Fruit fly (Drosophila melanogaster) whole organism, embryonic: ENCODE measurements around the gene Dad1.

ENCODE experiments used
- B-H2 ChIP-seq: fragments of 200-800 bp; sonication (Bioruptor generic); optimal IDR thresholded peaks from 2 replicates; lab custom pipeline; 2018; ENCODE audit warnings: missing biosample characterization, mild to moderate bottlenecking, missing genetic modification characterization
- CG18262 ChIP-seq: fragments of 200-800 bp; optimal IDR thresholded peaks from 3 replicates; lab custom pipeline; 2019; ENCODE audit warnings: missing biosample characterization, mild to moderate bottlenecking, missing genetic modification characterization, moderate library complexity
- CG3065 ChIP-seq: fragments of 200-800 bp; sonication (Bioruptor generic); optimal IDR thresholded peaks from 2 replicates; lab custom pipeline; 2016; ENCODE audit warnings: missing biosample characterization, missing genetic modification characterization
- CG42726 ChIP-seq: fragments of 200-800 bp; sonication (Bioruptor generic); IDR thresholded peaks from 2 replicates; pipeline ENCODE4 v1.3.6; 2022; ENCODE audit warnings: missing biosample characterization, missing genetic modification characterization; ENCODE audit not compliant: partially characterized antibody
- Drgx ChIP-seq: fragments of 200-800 bp; sonication (Bioruptor generic); IDR thresholded peaks from 2 replicates; pipeline ENCODE4 v1.3.6; 2022; ENCODE audit warnings: missing biosample characterization, missing genetic modification characterization
- H15 ChIP-seq: fragments of 200-800 bp; sonication (Bioruptor generic); IDR thresholded peaks from 3 replicates; pipeline ENCODE4 v1.3.6; 2022; ENCODE audit warnings: missing biosample characterization, missing genetic modification characterization
- Sox102F ChIP-seq: fragments of 200-800 bp; sonication (Bioruptor generic); optimal IDR thresholded peaks from 2 replicates; lab custom pipeline; 2018; ENCODE audit warnings: missing biosample characterization, mild to moderate bottlenecking, missing genetic modification characterization, moderate library complexity
- chm ChIP-seq: fragments of 200-800 bp; sonication (Bioruptor generic); IDR thresholded peaks from 2 replicates; pipeline ENCODE4 v1.3.6; 2022; ENCODE audit warnings: missing biosample characterization, missing genetic modification characterization
- h ChIP-seq: fragments of >200 bp; optimal IDR thresholded peaks from 2 replicates; lab custom pipeline; 2017
- sens-2 ChIP-seq: fragments of 200-800 bp; sonication (Bioruptor generic); IDR thresholded peaks from 2 replicates; pipeline ENCODE4 v1.3.6; 2022; ENCODE audit warnings: missing biosample characterization, missing genetic modification characterization
- toy ChIP-seq: fragments of 200-800 bp; sonication (Bioruptor generic); IDR thresholded peaks from 2 replicates; pipeline ENCODE4 v1.3.6; 2022; ENCODE audit warnings: missing biosample characterization, missing genetic modification characterization
- zfh1 ChIP-seq: fragments of 200-800 bp; sonication (Bioruptor generic); IDR thresholded peaks from 3 replicates; pipeline ENCODE4 v1.3.6; 2022; ENCODE audit warnings: missing biosample characterization, missing genetic modification characterization

DNA sequence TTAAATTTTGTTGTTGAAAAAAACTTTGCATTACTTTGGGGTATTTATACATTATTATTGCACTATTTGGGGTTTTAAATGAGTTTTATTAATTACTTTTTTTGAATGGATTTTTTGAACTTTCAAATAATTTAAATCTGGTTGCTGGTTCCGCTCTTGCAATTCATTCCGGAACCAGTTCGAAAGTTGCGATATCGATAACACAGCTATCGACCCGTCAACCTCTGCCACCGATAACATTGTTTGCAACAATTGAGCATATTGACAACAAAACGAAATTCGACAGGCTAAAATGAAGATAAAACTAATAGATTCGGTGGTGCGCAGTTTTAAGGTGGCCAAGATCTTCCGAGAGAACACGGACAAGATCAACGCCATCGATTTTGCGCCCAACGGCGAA lies 9.7 kb downstream of the Dad1 start, which contains the start of gene Wdr82:
- TF ChIP-seq zfh1 (GFP tag; lab: Robert Waterston, UW) (no peak), Drgx (GFP tag; lab: Robert Waterston, UW) (no peak), CG3065 (GFP tag; lab: Kevin White, UChicago) (no peak), Sox102F (no peak), h (lab: Kevin White, UChicago) (no peak), toy (no peak), chm (GFP tag; lab: Robert Waterston, UW) (no peak), H15 (GFP tag; lab: Robert Waterston, UW) (no peak), CG42726 (GFP tag; lab: Robert Waterston, UW) (no peak), CG18262 (tag; lab: Kevin White, UChicago) (no peak), sens-2 (no peak), B-H2 (no peak)
